Fruit fly (Drosophila melanogaster) whole organism, prepupa: ENCODE data around the gene FoxP.

Source experiments
- CG11902 ChIP-seq: fragments of 200-800 bp; sonication (Bioruptor generic); optimal IDR thresholded peaks from 3 replicates; lab custom pipeline; 2016; ENCODE audit warnings: missing biosample characterization, missing genetic modification characterization
- CG15336 ChIP-seq: fragments of 200-800 bp; sonication (Bioruptor generic); IDR thresholded peaks from 2 replicates; pipeline ENCODE4 v1.3.6; 2022; ENCODE audit warnings: missing biosample characterization, missing genetic modification characterization
- CG6792 ChIP-seq: fragments of 200-800 bp; sonication (Bioruptor generic); optimal IDR thresholded peaks from 3 replicates; lab custom pipeline; 2016; ENCODE audit warnings: missing biosample characterization, missing genetic modification characterization
- Eip93F ChIP-seq: fragments of 200-800 bp; sonication (Bioruptor generic); optimal IDR thresholded peaks from 2 replicates; lab custom pipeline; 2016; ENCODE audit warnings: missing biosample characterization, mild to moderate bottlenecking, missing genetic modification characterization
- Hr4 ChIP-seq: fragments of 200-800 bp; sonication (Bioruptor generic); optimal IDR thresholded peaks from 3 replicates; lab custom pipeline; 2016; ENCODE audit warnings: missing biosample characterization, missing genetic modification characterization
- Lpt ChIP-seq: fragments of 200-800 bp; sonication (Bioruptor generic); optimal IDR thresholded peaks from 3 replicates; lab custom pipeline; 2016; ENCODE audit warnings: missing biosample characterization, missing genetic modification characterization
- Sox102F ChIP-seq: fragments of 200-800 bp; sonication (Bioruptor generic); optimal IDR thresholded peaks from 2 replicates; lab custom pipeline; 2016; ENCODE audit warnings: missing biosample characterization, mild to moderate bottlenecking, missing genetic modification characterization
- dsx ChIP-seq: fragments of 200-800 bp; optimal IDR thresholded peaks from 3 replicates; lab custom pipeline; 2019; ENCODE audit warnings: missing biosample characterization, mild to moderate bottlenecking, missing genetic modification characterization, moderate library complexity; ENCODE audit not compliant: poor library complexity, severe bottlenecking
- eg ChIP-seq: fragments of 200-800 bp; sonication (Bioruptor generic); IDR thresholded peaks from 3 replicates; pipeline ENCODE4 v1.3.6; 2022; ENCODE audit warnings: missing biosample characterization, missing genetic modification characterization
- net ChIP-seq: fragments of 200-800 bp; sonication (Bioruptor generic); optimal IDR thresholded peaks from 3 replicates; lab custom pipeline; 2016; ENCODE audit warnings: missing biosample characterization, missing genetic modification characterization

DNA sequence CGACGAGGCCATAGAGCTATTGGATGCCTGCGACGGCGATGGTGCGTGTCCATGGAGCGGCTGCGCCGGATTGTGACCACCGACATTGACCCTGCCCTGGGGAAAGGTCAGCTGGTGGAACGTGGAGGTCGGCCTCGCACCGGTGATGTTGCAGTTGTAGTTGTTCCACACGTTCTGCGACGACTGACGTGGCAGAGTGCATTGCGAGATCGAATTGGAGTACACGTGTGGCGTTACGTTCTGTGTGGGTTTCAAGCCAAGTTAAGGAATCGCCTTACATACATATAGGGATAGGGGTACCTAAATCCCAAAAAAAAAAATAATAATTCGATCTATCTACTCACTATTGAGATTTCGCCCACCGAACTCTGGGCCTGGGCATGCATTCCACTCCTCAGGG lies 4.5 kb upstream of the FoxP start:
- no peak for TF ChIP-seq net (GFP tag; lab: Kevin White, UChicago)
- no peak for TF ChIP-seq Eip93F (GFP tag; lab: Kevin White, UChicago)
- no peak for TF ChIP-seq Hr4 (GFP tag; lab: Kevin White, UChicago)
- no peak for TF ChIP-seq Sox102F
- TF ChIP-seq CG6792 (GFP tag; lab: Kevin White, UChicago) = no peak
- TF ChIP-seq CG11902 (GFP tag; lab: Kevin White, UChicago) = no peak
- TF ChIP-seq Lpt (GFP tag; lab: Kevin White, UChicago) = no peak
- no peak for TF ChIP-seq dsx (GFP tag; lab: Kevin White, UChicago)
- no peak for TF ChIP-seq CG15336 (GFP tag; lab: Robert Waterston, UW)
- TF ChIP-seq eg = no peak
